Fruit fly (Drosophila melanogaster): Measurements from ENCODE around the gene CG18493.

DNA sequence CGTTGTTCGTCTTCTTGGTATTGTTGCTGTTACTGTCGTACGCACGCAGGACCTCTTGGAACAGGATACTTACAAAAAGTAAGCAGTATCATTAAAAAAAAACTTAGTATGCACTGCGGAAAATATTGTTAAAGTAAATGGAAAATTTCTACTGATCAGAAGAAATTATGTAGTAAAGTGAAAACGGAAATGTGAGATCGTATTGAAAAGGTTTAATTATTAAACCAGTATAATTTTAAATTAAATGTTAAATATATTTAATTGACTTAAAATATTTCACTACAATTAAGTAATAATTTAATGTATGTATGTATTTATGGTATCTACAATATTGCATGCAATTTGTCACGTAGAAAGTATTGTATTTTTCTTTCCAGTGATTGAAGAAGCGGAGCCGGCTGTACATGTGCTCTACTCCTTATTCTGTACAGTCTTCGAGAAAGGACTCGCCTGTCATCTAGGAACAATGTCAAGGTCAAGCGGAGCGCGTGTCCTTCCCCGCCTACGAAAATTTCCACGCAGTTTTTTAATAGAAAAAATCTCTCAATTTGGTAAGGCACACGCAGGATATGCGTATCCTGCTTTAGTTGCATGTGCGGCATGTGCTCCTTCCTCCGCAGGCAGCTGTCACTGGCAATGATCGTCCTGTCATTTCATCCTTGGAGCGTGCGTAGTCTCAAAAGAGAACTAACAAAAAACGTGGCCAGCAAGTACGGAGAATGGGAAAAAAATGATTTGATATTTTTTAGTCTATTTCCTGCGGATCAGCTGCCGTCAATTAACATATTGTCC, 46.3 kb upstream of the CG18493 start:
- no peak for TF ChIP-seq z (GFP tag; IDR thresholded peaks at IDR 0.05)
- no peak for TF ChIP-seq Kr (GFP tag; optimal IDR thresholded peaks at IDR 0.05)
- no peak for TF ChIP-seq Dref (GFP tag; IDR thresholded peaks at IDR 0.05)
- no peak for TF ChIP-seq CG4282 (GFP tag; optimal IDR thresholded peaks at IDR 0.05)
- TF ChIP-seq CG6854 (GFP tag; optimal IDR thresholded peaks at IDR 0.05) = no peak
- TF ChIP-seq p53 (GFP tag; optimal IDR thresholded peaks at IDR 0.05) = no peak
- no peak for TF ChIP-seq CG3726 (GFP tag; IDR thresholded peaks at IDR 0.05)
- TF ChIP-seq ap (GFP tag; IDR thresholded peaks at IDR 0.05) = no peak
